Fruit fly (Drosophila melanogaster) whole organism, wandering third instar larva: ENCODE results near the gene ovm.
A peak's percentile ranks its signal among the peaks of the same experiment; 100 is the strongest.

ENCODE experiments used
- Abd-B ChIP-seq: fragments of >200 bp; optimal IDR thresholded peaks from 2 replicates; lab custom pipeline; 2017; ENCODE audit warnings: missing biosample characterization, missing genetic modification characterization
- CG32264 ChIP-seq: fragments of 200-800 bp; sonication (Bioruptor generic); optimal IDR thresholded peaks from 2 replicates; lab custom pipeline; 2016; ENCODE audit warnings: missing biosample characterization, missing genetic modification characterization
- CG9705 ChIP-seq: fragments of 200-800 bp; sonication (Bioruptor generic); optimal IDR thresholded peaks from 2 replicates; lab custom pipeline; 2018; ENCODE audit warnings: missing biosample characterization, mild to moderate bottlenecking, missing genetic modification characterization
- CrebA ChIP-seq: fragments of 200-800 bp; sonication (Bioruptor generic); optimal IDR thresholded peaks from 2 replicates; lab custom pipeline; 2016; ENCODE audit warnings: missing biosample characterization, mild to moderate bottlenecking, missing genetic modification characterization, borderline replicate concordance
- Dfd ChIP-seq: fragments of >200 bp; optimal IDR thresholded peaks from 2 replicates; lab custom pipeline; 2017; ENCODE audit warnings: missing biosample characterization, missing genetic modification characterization
- Dif ChIP-seq: fragments of 200-275, 200-300 bp; sonication (Bioruptor generic); optimal IDR thresholded peaks from 2 replicates; lab custom pipeline; 2018; ENCODE audit warnings: missing biosample characterization, missing genetic modification characterization; ENCODE audit not compliant: partially characterized antibody
- GATAd ChIP-seq: sonication (Bioruptor generic); optimal IDR thresholded peaks from 2 replicates; lab custom pipeline; 2016; ENCODE audit warnings: missing biosample characterization, missing genetic modification characterization
- HLH106 ChIP-seq: fragments of 200-800 bp; optimal IDR thresholded peaks from 3 replicates; lab custom pipeline; 2019; ENCODE audit warnings: missing biosample characterization, mild to moderate bottlenecking, missing genetic modification characterization, moderate library complexity
- Hnf4 ChIP-seq: fragments of 200-800 bp; sonication (Bioruptor generic); optimal IDR thresholded peaks from 2 replicates; lab custom pipeline; 2016; ENCODE audit warnings: missing biosample characterization, mild to moderate bottlenecking, missing genetic modification characterization
- Hr78 ChIP-seq: fragments of >200 bp; optimal IDR thresholded peaks from 2 replicates; lab custom pipeline; 2017; ENCODE audit warnings: missing biosample characterization, missing genetic modification characterization
- Hr83 ChIP-seq: fragments of 200-300 bp; sonication (Bioruptor generic); optimal IDR thresholded peaks from 2 replicates; lab custom pipeline; 2016; ENCODE audit warnings: missing biosample characterization, mild to moderate bottlenecking, missing genetic modification characterization, moderate library complexity; ENCODE audit not compliant: poor library complexity, severe bottlenecking
- Jra ChIP-seq: sonication (Bioruptor generic); optimal IDR thresholded peaks from 2 replicates; lab custom pipeline; 2016; ENCODE audit warnings: missing biosample characterization, missing genetic modification characterization
- Mio ChIP-seq: sonication (Bioruptor generic); optimal IDR thresholded peaks from 2 replicates; lab custom pipeline; 2016; ENCODE audit warnings: missing biosample characterization, missing genetic modification characterization
- Myc ChIP-seq: fragments of >200 bp; optimal IDR thresholded peaks from 2 replicates; lab custom pipeline; 2017
- N ChIP-seq: fragments of >200 bp; optimal IDR thresholded peaks from 2 replicates; lab custom pipeline; 2018; ENCODE audit warnings: missing biosample characterization, missing external identifiers, missing genetic modification characterization
- OdsH ChIP-seq: fragments of 200-800 bp; sonication (Bioruptor generic); optimal IDR thresholded peaks from 2 replicates; lab custom pipeline; 2016; ENCODE audit warnings: missing biosample characterization, mild to moderate bottlenecking, missing genetic modification characterization
- Rel ChIP-seq, 2 experiments: fragments of 200-800 bp; sonication (Bioruptor generic) in 1 of 2; optimal IDR thresholded peaks; 2 replicates in 1 of 2; 3 replicates in 1 of 2; lab custom pipeline; 2016 to 2019; ENCODE audit warnings: mild to moderate bottlenecking in 2 of 2, missing biosample characterization in 2 of 2, missing genetic modification characterization in 2 of 2, moderate library complexity in 1 of 2
- Sp1 ChIP-seq: fragments of 200-800 bp; sonication (Bioruptor generic); optimal IDR thresholded peaks from 3 replicates; lab custom pipeline; 2019; ENCODE audit warnings: missing biosample characterization, mild to moderate bottlenecking, missing genetic modification characterization, moderate library complexity
- Vsx2 ChIP-seq: fragments of 200-300, 225-300 bp; sonication (Bioruptor generic); optimal IDR thresholded peaks from 2 replicates; lab custom pipeline; 2018; ENCODE audit warnings: missing biosample characterization, missing genetic modification characterization; ENCODE audit not compliant: partially characterized antibody
- br ChIP-seq: fragments of 200-800 bp; sonication (Bioruptor generic); optimal IDR thresholded peaks from 2 replicates; lab custom pipeline; 2016; ENCODE audit warnings: missing biosample characterization, missing genetic modification characterization
- brk ChIP-seq: fragments of 200-800 bp; sonication (Bioruptor generic); optimal IDR thresholded peaks from 2 replicates; lab custom pipeline; 2016; ENCODE audit warnings: missing biosample characterization, mild to moderate bottlenecking, missing genetic modification characterization
- dl ChIP-seq, 2 experiments: fragments of 175-275, 200-275 bp in 1 of 2; fragments of 200-275 bp in 1 of 2; sonication (Bioruptor generic); optimal IDR thresholded peaks; lab custom pipeline; 2018; ENCODE audit warnings: mild to moderate bottlenecking in 2 of 2, missing biosample characterization in 2 of 2, missing genetic modification characterization in 2 of 2, moderate library complexity in 2 of 2; ENCODE audit not compliant: partially characterized antibody in 2 of 2, insufficient read depth in 1 of 2
- dmrt93B ChIP-seq: fragments of 200-800 bp; sonication (Bioruptor generic); optimal IDR thresholded peaks from 2 replicates; lab custom pipeline; 2018; ENCODE audit warnings: missing biosample characterization, mild to moderate bottlenecking, missing genetic modification characterization
- dsf ChIP-seq: sonication (Bioruptor generic); optimal IDR thresholded peaks from 2 replicates; lab custom pipeline; 2016; ENCODE audit warnings: missing biosample characterization, missing genetic modification characterization, borderline replicate concordance
- ey ChIP-seq: fragments of 200-800 bp; sonication (Bioruptor generic); optimal IDR thresholded peaks from 2 replicates; lab custom pipeline; 2016; ENCODE audit warnings: missing biosample characterization, missing genetic modification characterization
- foxo ChIP-seq, 2 experiments: fragments of 200-800 bp; sonication (Bioruptor generic); optimal IDR thresholded peaks; 2 replicates in 1 of 2; 3 replicates in 1 of 2; lab custom pipeline; 2016 to 2017; ENCODE audit warnings: missing biosample characterization in 2 of 2, missing genetic modification characterization in 2 of 2
- fru ChIP-seq: fragments of 200-800 bp; sonication (Bioruptor generic); optimal IDR thresholded peaks from 3 replicates; lab custom pipeline; 2016; ENCODE audit warnings: missing biosample characterization, mild to moderate bottlenecking, missing genetic modification characterization
- h ChIP-seq: fragments of 200-800 bp; sonication (Bioruptor generic); optimal IDR thresholded peaks from 3 replicates; lab custom pipeline; 2016; ENCODE audit warnings: missing biosample characterization, mild to moderate bottlenecking, missing genetic modification characterization
- jim ChIP-seq: fragments of 175-275, 200-325 bp; sonication (Bioruptor generic); optimal IDR thresholded peaks from 2 replicates; lab custom pipeline; 2016; ENCODE audit warnings: missing biosample characterization, mild to moderate bottlenecking, missing genetic modification characterization
- lola ChIP-seq: fragments of >200 bp; optimal IDR thresholded peaks from 2 replicates; lab custom pipeline; 2017; ENCODE audit warnings: missing biosample characterization, missing genetic modification characterization
- pan ChIP-seq: fragments of >200 bp; optimal IDR thresholded peaks from 2 replicates; lab custom pipeline; 2017
- psq ChIP-seq: fragments of 200-800 bp; sonication (Bioruptor generic); optimal IDR thresholded peaks from 3 replicates; lab custom pipeline; 2017; ENCODE audit warnings: missing biosample characterization, mild to moderate bottlenecking, missing genetic modification characterization, moderate library complexity
- rgr ChIP-seq: fragments of 200-800 bp; sonication (Bioruptor generic); optimal IDR thresholded peaks from 3 replicates; lab custom pipeline; 2016; ENCODE audit warnings: missing biosample characterization, mild to moderate bottlenecking, missing genetic modification characterization
- sage ChIP-seq: fragments of 200-800 bp; sonication (Bioruptor generic); optimal IDR thresholded peaks from 2 replicates; lab custom pipeline; 2016; ENCODE audit warnings: missing biosample characterization, mild to moderate bottlenecking, missing genetic modification characterization
- sv ChIP-seq: fragments of 200-800 bp; sonication (Bioruptor generic); optimal IDR thresholded peaks from 3 replicates; lab custom pipeline; 2016; ENCODE audit warnings: missing biosample characterization, missing genetic modification characterization
- tai ChIP-seq: sonication (Bioruptor generic); optimal IDR thresholded peaks from 2 replicates; lab custom pipeline; 2016; ENCODE audit warnings: missing biosample characterization, missing genetic modification characterization
- usp ChIP-seq: fragments of >200 bp; optimal IDR thresholded peaks from 2 replicates; lab custom pipeline; 2017; ENCODE audit warnings: missing biosample characterization, missing genetic modification characterization
- woc ChIP-seq: sonication (Bioruptor generic); optimal IDR thresholded peaks from 2 replicates; lab custom pipeline; 2016; ENCODE audit warnings: missing biosample characterization, mild to moderate bottlenecking, missing genetic modification characterization

ovm gene

dm6 chr2L:170383-170782, 29.6 kb upstream of the ovm start:
- TF ChIP-seq Rel (GFP tag; optimal IDR thresholded peaks at IDR 0.05; lab: Kevin White, UChicago), result peak; percentile 4
- peak; percentile 6 for TF ChIP-seq Rel (tag; optimal IDR thresholded peaks at IDR 0.05; lab: Kevin White, UChicago)
- TF ChIP-seq dl (GFP tag; optimal IDR thresholded peaks at IDR 0.05; lab: Kevin White, UChicago; ENCODE audit: insufficient read depth in 1 of 2, partially characterized antibody in 2 of 2), result no peak
- TF ChIP-seq CrebA (GFP tag; lab: Kevin White, UChicago), result peak; percentile 56
- TF ChIP-seq woc (GFP tag; lab: Kevin White, UChicago), result no peak
- TF ChIP-seq usp (GFP tag; lab: Kevin White, UChicago), result no peak
- peak; percentile 41 for TF ChIP-seq tai
- TF ChIP-seq sage (GFP tag; lab: Kevin White, UChicago), result peak; percentile 0

dm6 chr2L:168270-168901, 27.6 kb upstream of the ovm start:
- TF ChIP-seq brk (GFP tag; lab: Kevin White, UChicago) (peak; percentile 40), sage (GFP tag; lab: Kevin White, UChicago) (peak; percentile 13), Hr83 (GFP tag; lab: Kevin White, UChicago) (peak; percentile 57), HLH106 (tag; lab: Kevin White, UChicago) (no peak), jim (no peak), psq (GFP tag; lab: Kevin White, UChicago) (no peak), Hnf4 (GFP tag; lab: Kevin White, UChicago) (peak; percentile 11)

dm6 chr2L:166115-167069, 25.6 kb upstream of the ovm start:
- TF ChIP-seq CG9705 (GFP tag; lab: Kevin White, UChicago) (peak; percentile 83), tai (peak; percentile 93), Sp1 (peak; percentile 94), brk (GFP tag; lab: Kevin White, UChicago) (peak; percentile 98), usp (GFP tag; lab: Kevin White, UChicago) (no peak), rgr (GFP tag; lab: Kevin White, UChicago) (peak; percentile 88), ey (peak; percentile 49), jim (peak; percentile 93), foxo (GFP tag; optimal IDR thresholded peaks at IDR 0.05; lab: Kevin White, UChicago) (peak; percentile 74 to 97), pan (no peak), Mio (GFP tag; lab: Kevin White, UChicago) (peak; percentile 40), Abd-B (GFP tag; lab: Kevin White, UChicago) (no peak), fru (peak; percentile 88), Dfd (no peak), lola (GFP tag; lab: Kevin White, UChicago) (no peak), dmrt93B (peak; percentile 51), Hr83 (GFP tag; lab: Kevin White, UChicago) (peak; percentile 97), sage (GFP tag; lab: Kevin White, UChicago) (peak; percentile 97), sv (GFP tag; lab: Kevin White, UChicago) (peak; percentile 30), OdsH (GFP tag; lab: Kevin White, UChicago) (peak; percentile 90), N (GFP tag; lab: Kevin White, UChicago) (no peak), Hnf4 (GFP tag; lab: Kevin White, UChicago) (peak; percentile 89), Rel (GFP tag; optimal IDR thresholded peaks at IDR 0.05; lab: Kevin White, UChicago) (peak; percentile 92), Rel (tag; optimal IDR thresholded peaks at IDR 0.05; lab: Kevin White, UChicago) (peak; percentile 82), Myc (lab: Kevin White, UChicago) (no peak), Dif (peak; percentile 82), Jra (GFP tag; lab: Kevin White, UChicago) (peak; percentile 94), br (GFP tag; lab: Kevin White, UChicago) (peak; percentile 90), CrebA (GFP tag; lab: Kevin White, UChicago) (peak; percentile 98), dsf (GFP tag; lab: Kevin White, UChicago) (peak; percentile 86), HLH106 (tag; lab: Kevin White, UChicago) (peak; percentile 62), woc (GFP tag; lab: Kevin White, UChicago) (peak; percentile 80), GATAd (GFP tag; lab: Kevin White, UChicago) (no peak), CG32264 (GFP tag; lab: Kevin White, UChicago) (peak; percentile 93), psq (GFP tag; lab: Kevin White, UChicago) (peak; percentile 83), Vsx2 (GFP tag; lab: Kevin White, UChicago) (peak; percentile 76), Hr78 (GFP tag; lab: Kevin White, UChicago) (no peak), h (GFP tag; lab: Kevin White, UChicago) (peak; percentile 89), dl (GFP tag; optimal IDR thresholded peaks at IDR 0.05; lab: Kevin White, UChicago; ENCODE audit: insufficient read depth in 1 of 2, partially characterized antibody in 2 of 2) (peak; percentile 57 to 60)
